1 fruit fly cellular context compared by ENCODE assay signal in genomic region chr2L:12026458-12027431, dm6.
TF ChIP-seq lines count a peak whose summit lies in the region.

No protein-coding gene starts in this region.

TF ChIP-seq in whole organism, embryonic, 481 proteins besides CTCF, POLR2A, EP300 and RAD21 (continued from another document and continues in another):
- TF ChIP-seq CG12236 (GFP tag; optimal IDR thresholded peaks at IDR 0.05; lab: Kevin White, UChicago) = no peak
- peak; percentile 29 for TF ChIP-seq Mes4 (GFP tag; optimal IDR thresholded peaks at IDR 0.05; lab: Kevin White, UChicago)
- TF ChIP-seq gcm2 (GFP tag; optimal IDR thresholded peaks at IDR 0.05; lab: Kevin White, UChicago) = peak; percentile 47
- TF ChIP-seq CG6272 (GFP tag; IDR thresholded peaks at IDR 0.05; lab: Robert Waterston, UW) = peak; percentile 24; the same call in 1 of the 2 replicates
- TF ChIP-seq CG16813 (GFP tag; IDR thresholded peaks at IDR 0.05; lab: Robert Waterston, UW; ENCODE audit: partially characterized antibody) = no peak
- TF ChIP-seq Awh (GFP tag; IDR thresholded peaks at IDR 0.05; lab: Robert Waterston, UW) = peak; percentile 52
- TF ChIP-seq NC2α (GFP tag; optimal IDR thresholded peaks at IDR 0.05; lab: Kevin White, UChicago) = peak; percentile 22
- TF ChIP-seq CG17802 (tag; optimal IDR thresholded peaks at IDR 0.05; lab: Kevin White, UChicago) = peak; percentile 0
- no peak for TF ChIP-seq CG4282 (GFP tag; optimal IDR thresholded peaks at IDR 0.05; lab: Kevin White, UChicago)
- peak; percentile 62 for TF ChIP-seq lmd (GFP tag; IDR thresholded peaks at IDR 0.05; lab: Robert Waterston, UW)
- TF ChIP-seq Gsc (GFP tag; IDR thresholded peaks at IDR 0.05; lab: Robert Waterston, UW) = no peak
- TF ChIP-seq gfzf (GFP tag; optimal IDR thresholded peaks at IDR 0.05; lab: Kevin White, UChicago) = no peak
- no peak for TF ChIP-seq CG1792 (GFP tag; optimal IDR thresholded peaks at IDR 0.05; lab: Kevin White, UChicago)
- TF ChIP-seq Deaf1 (tag; optimal IDR thresholded peaks at IDR 0.05; lab: Kevin White, UChicago) = peak; percentile 8
- no peak for TF ChIP-seq CG12219 (GFP tag; optimal IDR thresholded peaks at IDR 0.05; lab: Kevin White, UChicago)
- no peak for TF ChIP-seq CG11093 (GFP tag; IDR thresholded peaks at IDR 0.05; lab: Robert Waterston, UW)
- peak; percentile 55; the same call in 2 of the 3 replicates for TF ChIP-seq ken (GFP tag; IDR thresholded peaks at IDR 0.05; lab: Robert Waterston, UW)
- no peak for TF ChIP-seq ro (GFP tag; IDR thresholded peaks at IDR 0.05; lab: Robert Waterston, UW)
- TF ChIP-seq Ets65A (GFP tag; lab: Kevin White, UChicago) = peak; percentile 95
- no peak for TF ChIP-seq luna (GFP tag; optimal IDR thresholded peaks at IDR 0.05; lab: Kevin White, UChicago)
- no peak for TF ChIP-seq CG9876 (GFP tag; optimal IDR thresholded peaks at IDR 0.05; lab: Kevin White, UChicago)
- TF ChIP-seq bab2 (GFP tag; optimal IDR thresholded peaks at IDR 0.05; lab: Kevin White, UChicago) = peak; percentile 27
- TF ChIP-seq sug (tag; optimal IDR thresholded peaks at IDR 0.05; lab: Kevin White, UChicago) = peak; percentile 11
- TF ChIP-seq CG14667 (GFP tag; IDR thresholded peaks at IDR 0.05; lab: Robert Waterston, UW) = peak; percentile 26
- TF ChIP-seq MTF-1 (GFP tag; optimal IDR thresholded peaks at IDR 0.05; lab: Kevin White, UChicago; ENCODE audit: borderline replicate concordance) = no peak
- no peak for TF ChIP-seq Fer2 (tag; optimal IDR thresholded peaks at IDR 0.05; lab: Kevin White, UChicago)
- TF ChIP-seq CG13424 (tag; optimal IDR thresholded peaks at IDR 0.05; lab: Kevin White, UChicago) = peak; percentile 67
- peak; percentile 9; the same call in 1 of the 3 replicates for TF ChIP-seq CG14050 (GFP tag; IDR thresholded peaks at IDR 0.05; lab: Robert Waterston, UW)
- no peak; the same call in 1 of the 2 replicates for TF ChIP-seq vvl (GFP tag; IDR thresholded peaks at IDR 0.05; lab: Robert Waterston, UW)
- TF ChIP-seq pros (GFP tag; optimal IDR thresholded peaks at IDR 0.05; lab: Kevin White, UChicago) = no peak
- TF ChIP-seq MESR4 (GFP tag; optimal IDR thresholded peaks at IDR 0.05; lab: Kevin White, UChicago) = no peak
- no peak for TF ChIP-seq Camta (GFP tag; optimal IDR thresholded peaks at IDR 0.05; lab: Kevin White, UChicago)
- no peak for TF ChIP-seq CG12299 (tag; optimal IDR thresholded peaks at IDR 0.05; lab: Kevin White, UChicago)
- TF ChIP-seq CG18011 (GFP tag; optimal IDR thresholded peaks at IDR 0.05; lab: Kevin White, UChicago) = no peak
- peak; percentile 63 for TF ChIP-seq org-1 (GFP tag; optimal IDR thresholded peaks at IDR 0.05; lab: Kevin White, UChicago)
- 0 out of 2 replicates have a peak, but pooled peaks have one; percentile 13 for TF ChIP-seq klu (GFP tag; IDR thresholded peaks at IDR 0.05; lab: Robert Waterston, UW)
- TF ChIP-seq HmgZ (tag; optimal IDR thresholded peaks at IDR 0.05; lab: Kevin White, UChicago) = no peak
- no peak for TF ChIP-seq HmgD (GFP tag; optimal IDR thresholded peaks at IDR 0.05; lab: Kevin White, UChicago)
- peak; percentile 54; the same call in 1 of the 3 replicates for TF ChIP-seq zfh1 (GFP tag; IDR thresholded peaks at IDR 0.05; lab: Robert Waterston, UW)
- no peak for TF ChIP-seq HLH3B (GFP tag; IDR thresholded peaks at IDR 0.05; lab: Robert Waterston, UW)
- peak; percentile 27 for TF ChIP-seq CG32772 (GFP tag; IDR thresholded peaks at IDR 0.05; lab: Robert Waterston, UW)
- peak; percentile 35 for TF ChIP-seq CG18476 (GFP tag; optimal IDR thresholded peaks at IDR 0.05; lab: Kevin White, UChicago)
- TF ChIP-seq Dad (GFP tag; optimal IDR thresholded peaks at IDR 0.05; lab: Kevin White, UChicago) = no peak
- TF ChIP-seq jumu (GFP tag; optimal IDR thresholded peaks at IDR 0.05; lab: Kevin White, UChicago) = peak; percentile 5
- 0 out of 3 replicates have a peak, but pooled peaks have one; percentile 69 for TF ChIP-seq CG2199 (GFP tag; IDR thresholded peaks at IDR 0.05; lab: Robert Waterston, UW)
- no peak for TF ChIP-seq rib (GFP tag; IDR thresholded peaks at IDR 0.05; lab: Robert Waterston, UW)
- TF ChIP-seq CG10209 (GFP tag; optimal IDR thresholded peaks at IDR 0.05; lab: Kevin White, UChicago) = peak; percentile 70
- peak; percentile 98 for TF ChIP-seq nom (GFP tag; optimal IDR thresholded peaks at IDR 0.05; lab: Kevin White, UChicago)
- 0 out of 2 replicates have a peak, but pooled peaks have one; percentile 25 for TF ChIP-seq CG43689 (GFP tag; IDR thresholded peaks at IDR 0.05; lab: Robert Waterston, UW)
- peak; percentile 46 for TF ChIP-seq CG8388 (GFP tag; optimal IDR thresholded peaks at IDR 0.05; lab: Kevin White, UChicago)
- TF ChIP-seq YL-1 (GFP tag; optimal IDR thresholded peaks at IDR 0.05; lab: Kevin White, UChicago) = no peak
- peak; percentile 11 for TF ChIP-seq tx (GFP tag; optimal IDR thresholded peaks at IDR 0.05; lab: Kevin White, UChicago)
- peak; percentile 42 for TF ChIP-seq CG3407 (GFP tag; optimal IDR thresholded peaks at IDR 0.05; lab: Kevin White, UChicago)
- TF ChIP-seq ash1 (GFP tag; optimal IDR thresholded peaks at IDR 0.05; lab: Kevin White, UChicago) = no peak
- TF ChIP-seq Trl (optimal IDR thresholded peaks at IDR 0.05; lab: Kevin White, UChicago) = no peak
- no peak for TF ChIP-seq Trl (GFP tag; optimal IDR thresholded peaks at IDR 0.05; lab: Kevin White, UChicago)
- TF ChIP-seq bowl (GFP tag; IDR thresholded peaks at IDR 0.05; lab: Robert Waterston, UW) = no peak
- TF ChIP-seq unc-4 (GFP tag; IDR thresholded peaks at IDR 0.05; lab: Robert Waterston, UW; ENCODE audit: partially characterized antibody) = no peak; the same call in 1 of the 2 replicates
- TF ChIP-seq CG15479 (GFP tag; optimal IDR thresholded peaks at IDR 0.05; lab: Kevin White, UChicago) = no peak
- no peak for TF ChIP-seq caup (GFP tag; optimal IDR thresholded peaks at IDR 0.05; lab: Kevin White, UChicago; ENCODE audit: severe bottlenecking)
- TF ChIP-seq NfI (GFP tag; optimal IDR thresholded peaks at IDR 0.05; lab: Kevin White, UChicago) = peak; percentile 31
- no peak for TF ChIP-seq run (tag; optimal IDR thresholded peaks at IDR 0.05; lab: Kevin White, UChicago)
- TF ChIP-seq zen2 (GFP tag; IDR thresholded peaks at IDR 0.05; lab: Robert Waterston, UW; ENCODE audit: partially characterized antibody) = 0 out of 3 replicates have a peak, but pooled peaks have one; percentile 29
- no peak for TF ChIP-seq Hey (tag; optimal IDR thresholded peaks at IDR 0.05; lab: Kevin White, UChicago)
- TF ChIP-seq CG4424 (GFP tag; optimal IDR thresholded peaks at IDR 0.05; lab: Kevin White, UChicago) = peak; percentile 61
- peak; percentile 13 for TF ChIP-seq btn (GFP tag; optimal IDR thresholded peaks at IDR 0.05; lab: Kevin White, UChicago)
- TF ChIP-seq CG1024 (GFP tag; IDR thresholded peaks at IDR 0.05; lab: Robert Waterston, UW) = no peak; the same call in 1 of the 2 replicates
- peak; percentile 52 for TF ChIP-seq PHDP (tag; optimal IDR thresholded peaks at IDR 0.05; lab: Kevin White, UChicago)
- TF ChIP-seq CG10543 (GFP tag; optimal IDR thresholded peaks at IDR 0.05; lab: Kevin White, UChicago) = peak; percentile 3
- TF ChIP-seq CG10274 (GFP tag; optimal IDR thresholded peaks at IDR 0.05; lab: Kevin White, UChicago) = no peak
- TF ChIP-seq CG17829 (tag; optimal IDR thresholded peaks at IDR 0.05; lab: Kevin White, UChicago) = peak; percentile 63
- peak; percentile 69; the same call in 2 of the 3 replicates for TF ChIP-seq row (GFP tag; IDR thresholded peaks at IDR 0.05; lab: Robert Waterston, UW)
- TF ChIP-seq cg (GFP tag; optimal IDR thresholded peaks at IDR 0.05; lab: Kevin White, UChicago) = no peak
- TF ChIP-seq CG4730 (GFP tag; IDR thresholded peaks at IDR 0.05; lab: Robert Waterston, UW) = peak; percentile 51
- no peak for TF ChIP-seq mam (GFP tag; optimal IDR thresholded peaks at IDR 0.05; lab: Kevin White, UChicago)
- TF ChIP-seq CG17328 (GFP tag; IDR thresholded peaks at IDR 0.05; lab: Robert Waterston, UW) = peak; percentile 47; the same call in 1 of the 2 replicates
- peak; percentile 42; the same call in 1 of the 3 replicates for TF ChIP-seq CG6175 (GFP tag; IDR thresholded peaks at IDR 0.05; lab: Robert Waterston, UW)
- peak; percentile 11 for TF ChIP-seq CG30020 (tag; optimal IDR thresholded peaks at IDR 0.05; lab: Kevin White, UChicago)
- no peak for TF ChIP-seq CG10321 (GFP tag; IDR thresholded peaks at IDR 0.05; lab: Robert Waterston, UW)
- peak; percentile 18 for TF ChIP-seq HLH54F (GFP tag; optimal IDR thresholded peaks at IDR 0.05; lab: Kevin White, UChicago)
- peak; percentile 69 for TF ChIP-seq CG7839 (tag; optimal IDR thresholded peaks at IDR 0.05; lab: Kevin White, UChicago)
- no peak; the same call in 1 of the 2 replicates for TF ChIP-seq MBD-R2 (GFP tag; IDR thresholded peaks at IDR 0.05; lab: Robert Waterston, UW)
- 0 out of 2 replicates have a peak, but pooled peaks have one; percentile 40 for TF ChIP-seq CG14014 (GFP tag; IDR thresholded peaks at IDR 0.05; lab: Robert Waterston, UW)
- no peak for TF ChIP-seq slp2 (GFP tag; optimal IDR thresholded peaks at IDR 0.05; lab: Kevin White, UChicago)
- no peak for TF ChIP-seq fd102C (GFP tag; optimal IDR thresholded peaks at IDR 0.05; lab: Kevin White, UChicago)
- peak; percentile 24 for TF ChIP-seq lbe (GFP tag; optimal IDR thresholded peaks at IDR 0.05; lab: Kevin White, UChicago)
- TF ChIP-seq CG10267 (tag; optimal IDR thresholded peaks at IDR 0.05; lab: Kevin White, UChicago) = peak; percentile 27
- peak; percentile 17 for TF ChIP-seq CG10431 (GFP tag; optimal IDR thresholded peaks at IDR 0.05; lab: Kevin White, UChicago)
- no peak for TF ChIP-seq CG8089 (GFP tag; optimal IDR thresholded peaks at IDR 0.05; lab: Kevin White, UChicago)
- TF ChIP-seq CG10565 (GFP tag; optimal IDR thresholded peaks at IDR 0.05; lab: Kevin White, UChicago) = no peak
- peak; percentile 66 for TF ChIP-seq CG3281 (GFP tag; optimal IDR thresholded peaks at IDR 0.05; lab: Kevin White, UChicago)
- peak; percentile 55 for TF ChIP-seq Rfx (GFP tag; IDR thresholded peaks at IDR 0.05; lab: Robert Waterston, UW)
- no peak for TF ChIP-seq prd (optimal IDR thresholded peaks at IDR 0.05; lab: Kevin White, UChicago)
- peak; percentile 71 for TF ChIP-seq prd (GFP tag; IDR thresholded peaks at IDR 0.05; lab: Robert Waterston, UW)
- TF ChIP-seq ATbp (GFP tag; optimal IDR thresholded peaks at IDR 0.05; lab: Kevin White, UChicago) = peak; percentile 41
- TF ChIP-seq croc (GFP tag; conservative IDR thresholded peaks at IDR 0.05; lab: Robert Waterston, UW) = no peak; the same call in 2 of the 3 replicates
- TF ChIP-seq fru (optimal IDR thresholded peaks at IDR 0.05; lab: Kevin White, UChicago) = no peak
- TF ChIP-seq CG11560 (tag; IDR thresholded peaks at IDR 0.05; lab: Robert Waterston, UW) = no peak
- TF ChIP-seq CG34376 (GFP tag; optimal IDR thresholded peaks at IDR 0.05; lab: Kevin White, UChicago) = no peak
- no peak for TF ChIP-seq Sin3A (optimal IDR thresholded peaks at IDR 0.05; lab: Kevin White, UChicago)
- peak; percentile 50 for TF ChIP-seq lilli (GFP tag; optimal IDR thresholded peaks at IDR 0.05; lab: Kevin White, UChicago)
- no peak for TF ChIP-seq CG7271 (tag; optimal IDR thresholded peaks at IDR 0.05; lab: Kevin White, UChicago)
- no peak for TF ChIP-seq toy (GFP tag; IDR thresholded peaks at IDR 0.05; lab: Robert Waterston, UW)
- no peak for TF ChIP-seq pita (GFP tag; optimal IDR thresholded peaks at IDR 0.05; lab: Kevin White, UChicago)
- TF ChIP-seq sna (GFP tag; IDR thresholded peaks at IDR 0.05; lab: Robert Waterston, UW; ENCODE audit: partially characterized antibody) = no peak
- TF ChIP-seq CG2889 (GFP tag; IDR thresholded peaks at IDR 0.05; lab: Robert Waterston, UW) = 0 out of 3 replicates have a peak, but pooled peaks have one; percentile 31
- TF ChIP-seq ci (GFP tag; IDR thresholded peaks at IDR 0.05; lab: Robert Waterston, UW) = peak; percentile 44; the same call in 1 of the 3 replicates
- no peak for TF ChIP-seq her (GFP tag; optimal IDR thresholded peaks at IDR 0.05; lab: Kevin White, UChicago)
- no peak for TF ChIP-seq Oaz (GFP tag; IDR thresholded peaks at IDR 0.05; lab: Robert Waterston, UW)
- peak; percentile 56 for TF ChIP-seq Chrac-16 (GFP tag; optimal IDR thresholded peaks at IDR 0.05; lab: Kevin White, UChicago)
- TF ChIP-seq Eip74EF (GFP tag; optimal IDR thresholded peaks at IDR 0.05; lab: Kevin White, UChicago) = no peak
- TF ChIP-seq eyg (GFP tag; optimal IDR thresholded peaks at IDR 0.05; lab: Kevin White, UChicago) = no peak
- TF ChIP-seq NFAT (GFP tag; IDR thresholded peaks at IDR 0.05; lab: Robert Waterston, UW) = peak; percentile 38; the same call in 1 of the 2 replicates
- TF ChIP-seq wdn (GFP tag; IDR thresholded peaks at IDR 0.05; lab: Robert Waterston, UW) = no peak
- no peak for TF ChIP-seq crc (GFP tag; optimal IDR thresholded peaks at IDR 0.05; lab: Kevin White, UChicago)
- no peak for TF ChIP-seq inv (GFP tag; IDR thresholded peaks at IDR 0.05; lab: Robert Waterston, UW; ENCODE audit: partially characterized antibody)
- peak; percentile 44; the same call in 2 of the 3 replicates for TF ChIP-seq CG34422 (GFP tag; IDR thresholded peaks at IDR 0.05; lab: Robert Waterston, UW)
- TF ChIP-seq CG4328 (GFP tag; optimal IDR thresholded peaks at IDR 0.05; lab: Kevin White, UChicago) = peak; percentile 34
- TF ChIP-seq CG8765 (GFP tag; IDR thresholded peaks at IDR 0.05; lab: Robert Waterston, UW) = no peak
- no peak for TF ChIP-seq CG7928 (GFP tag; optimal IDR thresholded peaks at IDR 0.05; lab: Kevin White, UChicago)
- TF ChIP-seq CG1529 (GFP tag; optimal IDR thresholded peaks at IDR 0.05; lab: Kevin White, UChicago) = peak; percentile 27
- peak; percentile 45 for TF ChIP-seq sob (GFP tag; IDR thresholded peaks at IDR 0.05; lab: Robert Waterston, UW)
- TF ChIP-seq Oli (tag; optimal IDR thresholded peaks at IDR 0.05; lab: Kevin White, UChicago) = peak; percentile 83
- TF ChIP-seq dm (GFP tag; optimal IDR thresholded peaks at IDR 0.05; lab: Kevin White, UChicago) = peak; percentile 35
- TF ChIP-seq dati (GFP tag; IDR thresholded peaks at IDR 0.05; lab: Robert Waterston, UW) = peak; percentile 13; the same call in 1 of the 2 replicates
- no peak for TF ChIP-seq D (optimal IDR thresholded peaks at IDR 0.05; lab: Kevin White, UChicago)
- TF ChIP-seq D (GFP tag; optimal IDR thresholded peaks at IDR 0.05; lab: Kevin White, UChicago) = peak; percentile 67
- no peak for TF ChIP-seq shn (GFP tag; optimal IDR thresholded peaks at IDR 0.05; lab: Kevin White, UChicago)
- TF ChIP-seq CG13287 (GFP tag; IDR thresholded peaks at IDR 0.05; lab: Robert Waterston, UW; ENCODE audit: partially characterized antibody) = peak; percentile 32; the same call in 1 of the 2 replicates
- no peak for TF ChIP-seq ERR (GFP tag; optimal IDR thresholded peaks at IDR 0.05; lab: Kevin White, UChicago)
- no peak for TF ChIP-seq NK7.1 (GFP tag; optimal IDR thresholded peaks at IDR 0.05; lab: Kevin White, UChicago)
